Fruit fly (Drosophila melanogaster) whole organism, embryonic: ENCODE results near the gene osk.

ENCODE experiments used
- Ada2b ChIP-seq: fragments of 200-800 bp; sonication (Bioruptor generic); IDR thresholded peaks from 2 replicates; pipeline ENCODE4 v1.3.6; 2022; ENCODE audit warnings: missing biosample characterization, missing genetic modification characterization
- Atf-2 ChIP-seq: fragments of 200-800 bp; sonication (Bioruptor generic); optimal IDR thresholded peaks from 2 replicates; lab custom pipeline; 2016; ENCODE audit warnings: missing biosample characterization, missing genetic modification characterization
- Bteb2 ChIP-seq: fragments of 200-800 bp; sonication (Bioruptor generic); optimal IDR thresholded peaks from 2 replicates; lab custom pipeline; 2016; ENCODE audit warnings: missing biosample characterization, missing genetic modification characterization
- CG11247 ChIP-seq: fragments of 200-800 bp; sonication (Bioruptor generic); IDR thresholded peaks from 2 replicates; pipeline ENCODE4 v1.3.6; 2022; ENCODE audit warnings: missing biosample characterization, missing genetic modification characterization
- CG12155 ChIP-seq: fragments of 200-800 bp; sonication (Bioruptor generic); optimal IDR thresholded peaks from 3 replicates; lab custom pipeline; 2016; ENCODE audit warnings: missing biosample characterization, missing genetic modification characterization
- CG13287 ChIP-seq: fragments of 200-800 bp; sonication (Bioruptor generic); IDR thresholded peaks from 2 replicates; pipeline ENCODE4 v1.3.6; 2022; ENCODE audit warnings: missing biosample characterization, missing genetic modification characterization; ENCODE audit not compliant: partially characterized antibody
- CG1603 ChIP-seq: fragments of 200-800 bp; sonication (Bioruptor generic); optimal IDR thresholded peaks from 2 replicates; lab custom pipeline; 2019; ENCODE audit warnings: missing biosample characterization, mild to moderate bottlenecking, missing genetic modification characterization, moderate library complexity
- CG1647 ChIP-seq: fragments of 200-800 bp; sonication (Bioruptor generic); optimal IDR thresholded peaks from 3 replicates; lab custom pipeline; 2016; ENCODE audit warnings: missing biosample characterization, missing genetic modification characterization
- CG17829 ChIP-seq: fragments of 200-800 bp; optimal IDR thresholded peaks from 2 replicates; lab custom pipeline; 2019; ENCODE audit warnings: missing biosample characterization, mild to moderate bottlenecking, missing genetic modification characterization, moderate library complexity
- CG3065 ChIP-seq: fragments of 200-800 bp; sonication (Bioruptor generic); optimal IDR thresholded peaks from 2 replicates; lab custom pipeline; 2016; ENCODE audit warnings: missing biosample characterization, missing genetic modification characterization
- CG34376 ChIP-seq: fragments of 200-800 bp; sonication (Bioruptor generic); optimal IDR thresholded peaks from 2 replicates; lab custom pipeline; 2018; ENCODE audit warnings: missing biosample characterization, mild to moderate bottlenecking, missing genetic modification characterization
- CG4404 ChIP-seq: fragments of 200-800 bp; sonication (Bioruptor generic); IDR thresholded peaks from 2 replicates; pipeline ENCODE4 v1.3.6; 2022; ENCODE audit warnings: missing biosample characterization, missing genetic modification characterization
- CG5245 ChIP-seq: fragments of 200-800 bp; sonication (Bioruptor generic); optimal IDR thresholded peaks from 3 replicates; lab custom pipeline; 2016; ENCODE audit warnings: missing biosample characterization, missing genetic modification characterization
- CG6272 ChIP-seq: fragments of 200-800 bp; sonication (Bioruptor generic); IDR thresholded peaks from 2 replicates; pipeline ENCODE4 v1.3.6; 2022; ENCODE audit warnings: missing biosample characterization, missing genetic modification characterization
- CG6854 ChIP-seq: fragments of 200-800 bp; sonication (Bioruptor generic); optimal IDR thresholded peaks from 3 replicates; lab custom pipeline; 2017; ENCODE audit warnings: missing biosample characterization, mild to moderate bottlenecking, missing genetic modification characterization
- CG7357 ChIP-seq: fragments of 200-800 bp; sonication (Bioruptor generic); IDR thresholded peaks from 3 replicates; pipeline ENCODE4 v1.3.6; 2022; ENCODE audit warnings: missing biosample characterization, missing genetic modification characterization
- CG7786 ChIP-seq: fragments of 200-800 bp; sonication (Bioruptor generic); optimal IDR thresholded peaks from 2 replicates; lab custom pipeline; 2016; ENCODE audit warnings: missing biosample characterization, missing genetic modification characterization
- CG8281 ChIP-seq: fragments of 200-800 bp; sonication (Bioruptor generic); optimal IDR thresholded peaks from 2 replicates; lab custom pipeline; 2018; ENCODE audit warnings: missing biosample characterization, mild to moderate bottlenecking, missing genetic modification characterization, moderate library complexity
- CG9876 ChIP-seq: fragments of 200-800 bp; sonication (Bioruptor generic); optimal IDR thresholded peaks from 2 replicates; lab custom pipeline; 2016; ENCODE audit warnings: missing biosample characterization, missing genetic modification characterization
- Dip3 ChIP-seq: fragments of 200-800 bp; sonication (Bioruptor generic); optimal IDR thresholded peaks from 3 replicates; lab custom pipeline; 2016; ENCODE audit warnings: missing biosample characterization, missing genetic modification characterization
- Dp ChIP-seq: fragments of 200-800 bp; sonication (Bioruptor generic); optimal IDR thresholded peaks from 2 replicates; lab custom pipeline; 2018; ENCODE audit warnings: missing biosample characterization, mild to moderate bottlenecking, missing genetic modification characterization, moderate library complexity
- Dref ChIP-seq: fragments of 200-800 bp; sonication (Bioruptor generic); IDR thresholded peaks from 2 replicates; pipeline ENCODE4 v1.3.6; 2022; ENCODE audit warnings: missing biosample characterization, missing genetic modification characterization
- HmgD ChIP-seq: fragments of 200-800 bp; sonication (Bioruptor generic); optimal IDR thresholded peaks from 3 replicates; lab custom pipeline; 2016; ENCODE audit warnings: missing biosample characterization, missing genetic modification characterization
- HmgZ ChIP-seq: fragments of 200-800 bp; sonication (Bioruptor generic); optimal IDR thresholded peaks from 2 replicates; lab custom pipeline; 2018; ENCODE audit warnings: missing biosample characterization, mild to moderate bottlenecking, missing genetic modification characterization
- Hmx ChIP-seq: fragments of 200-800 bp; sonication (Bioruptor generic); optimal IDR thresholded peaks from 2 replicates; lab custom pipeline; 2016; ENCODE audit warnings: missing biosample characterization, missing genetic modification characterization
- Jarid2 ChIP-seq: fragments of 200-800 bp; sonication (Bioruptor generic); optimal IDR thresholded peaks from 3 replicates; lab custom pipeline; 2017; ENCODE audit warnings: mild to moderate bottlenecking, missing biosample characterization, missing genetic modification reagents, missing genetic modification characterization
- NC2α ChIP-seq: fragments of 200-800 bp; sonication (Bioruptor generic); optimal IDR thresholded peaks from 2 replicates; lab custom pipeline; 2016; ENCODE audit warnings: missing biosample characterization, missing genetic modification characterization
- NC2β ChIP-seq: fragments of 200-800 bp; sonication (Bioruptor generic); optimal IDR thresholded peaks from 2 replicates; lab custom pipeline; 2016; ENCODE audit warnings: missing biosample characterization, missing genetic modification characterization
- Neu2 ChIP-seq: fragments of 200-800 bp; sonication (Bioruptor generic); optimal IDR thresholded peaks from 3 replicates; lab custom pipeline; 2016; ENCODE audit warnings: missing biosample characterization, missing genetic modification characterization, borderline replicate concordance
- al ChIP-seq: fragments of 200-800 bp; sonication (Bioruptor generic); IDR thresholded peaks from 2 replicates; pipeline ENCODE4 v1.3.6; 2022; ENCODE audit warnings: missing biosample characterization, missing genetic modification characterization
- aop ChIP-seq: fragments of 200-800 bp; sonication (Bioruptor generic); IDR thresholded peaks from 2 replicates; pipeline ENCODE4 v1.3.6; 2022; ENCODE audit warnings: missing biosample characterization, missing genetic modification characterization
- bsh ChIP-seq, 2 experiments: fragments of 200-800 bp; sonication (Bioruptor generic); optimal IDR thresholded peaks; 2 replicates each; lab custom pipeline; 2017 to 2018; ENCODE audit warnings: mild to moderate bottlenecking in 2 of 2, missing biosample characterization in 2 of 2, missing genetic modification characterization in 2 of 2, moderate library complexity in 1 of 2
- chif ChIP-seq, 2 experiments: fragments of 200-800 bp; sonication (Bioruptor generic); optimal IDR thresholded peaks; 3 replicates each; lab custom pipeline; 2016; ENCODE audit warnings: missing biosample characterization in 2 of 2, missing genetic modification characterization in 2 of 2
- chinmo ChIP-seq: fragments of 200-800 bp; sonication (Bioruptor generic); IDR thresholded peaks from 4 replicates; pipeline ENCODE4 v1.3.6; 2022; ENCODE audit warnings: missing biosample characterization, missing genetic modification characterization; ENCODE audit not compliant: partially characterized antibody
- cwo ChIP-seq: fragments of 200-800 bp; sonication (Bioruptor generic); optimal IDR thresholded peaks from 3 replicates; lab custom pipeline; 2017; ENCODE audit warnings: missing biosample characterization, missing genetic modification characterization, mild to moderate bottlenecking, moderate library complexity, missing genetic modification reagents
- da ChIP-seq: fragments of 200-800 bp; sonication (Bioruptor generic); optimal IDR thresholded peaks from 2 replicates; lab custom pipeline; 2016; ENCODE audit warnings: missing biosample characterization, missing genetic modification characterization
- dan ChIP-seq: fragments of 200-800 bp; sonication (Bioruptor generic); IDR thresholded peaks from 2 replicates; pipeline ENCODE4 v1.3.6; 2022; ENCODE audit warnings: missing biosample characterization, missing genetic modification characterization
- dimm ChIP-seq: fragments of 200-800 bp; sonication (Bioruptor generic); IDR thresholded peaks from 2 replicates; pipeline ENCODE4 v1.3.6; 2022; ENCODE audit warnings: missing biosample characterization, missing genetic modification characterization
- dm ChIP-seq: fragments of 200-800 bp; sonication (Bioruptor generic); optimal IDR thresholded peaks from 3 replicates; lab custom pipeline; 2016; ENCODE audit warnings: missing biosample characterization, missing genetic modification characterization
- dysf ChIP-seq: fragments of 200-800 bp; sonication (Bioruptor generic); IDR thresholded peaks from 3 replicates; pipeline ENCODE4 v1.3.6; 2022; ENCODE audit warnings: missing biosample characterization, missing genetic modification characterization
- eyg ChIP-seq: fragments of 200-800 bp; sonication (Bioruptor generic); optimal IDR thresholded peaks from 3 replicates; lab custom pipeline; 2016; ENCODE audit warnings: missing biosample characterization, missing genetic modification characterization
- grau ChIP-seq: fragments of 200-800 bp; optimal IDR thresholded peaks from 3 replicates; lab custom pipeline; 2019; ENCODE audit warnings: missing biosample characterization, mild to moderate bottlenecking, missing genetic modification characterization, moderate library complexity
- her ChIP-seq: fragments of 200-800 bp; sonication (Bioruptor generic); optimal IDR thresholded peaks from 2 replicates; lab custom pipeline; 2016; ENCODE audit warnings: missing biosample characterization, missing genetic modification characterization
- jigr1 ChIP-seq: fragments of 200-800 bp; sonication (Bioruptor generic); IDR thresholded peaks from 3 replicates; pipeline ENCODE4 v1.3.6; 2022; ENCODE audit warnings: missing biosample characterization, missing genetic modification characterization
- lmd ChIP-seq: fragments of 200-800 bp; sonication (Bioruptor generic); IDR thresholded peaks from 2 replicates; pipeline ENCODE4 v1.3.6; 2022; ENCODE audit warnings: missing biosample characterization, missing genetic modification characterization
- mld ChIP-seq: fragments of 200-800 bp; sonication (Bioruptor generic); IDR thresholded peaks from 3 replicates; pipeline ENCODE4 v1.3.6; 2022; ENCODE audit warnings: missing biosample characterization, missing genetic modification characterization; ENCODE audit not compliant: partially characterized antibody
- nau ChIP-seq: fragments of 200-800 bp; sonication (Bioruptor generic); optimal IDR thresholded peaks from 3 replicates; lab custom pipeline; 2017; ENCODE audit warnings: missing biosample characterization, mild to moderate bottlenecking, missing genetic modification characterization, missing genetic modification reagents
- nerfin-2 ChIP-seq: fragments of 200-800 bp; sonication (Bioruptor generic); IDR thresholded peaks from 2 replicates; pipeline ENCODE4 v1.3.6; 2022; ENCODE audit warnings: missing biosample characterization, missing genetic modification characterization; ENCODE audit not compliant: partially characterized antibody
- ranshi ChIP-seq: fragments of 200-800 bp; sonication (Bioruptor generic); IDR thresholded peaks from 2 replicates; pipeline ENCODE4 v1.3.6; 2022; ENCODE audit warnings: missing biosample characterization, missing genetic modification characterization
- tio ChIP-seq: fragments of 200-800 bp; sonication (Bioruptor generic); optimal IDR thresholded peaks from 2 replicates; lab custom pipeline; 2017; ENCODE audit warnings: missing biosample characterization, missing genetic modification characterization, inconsistent platforms
- vfl ChIP-seq: fragments of 200-800 bp; sonication (Bioruptor generic); optimal IDR thresholded peaks from 2 replicates; lab custom pipeline; 2016; ENCODE audit warnings: missing biosample characterization, missing genetic modification characterization
- yki ChIP-seq: fragments of >200 bp; optimal IDR thresholded peaks from 3 replicates; lab custom pipeline; 2018

Gene osk

DNA sequence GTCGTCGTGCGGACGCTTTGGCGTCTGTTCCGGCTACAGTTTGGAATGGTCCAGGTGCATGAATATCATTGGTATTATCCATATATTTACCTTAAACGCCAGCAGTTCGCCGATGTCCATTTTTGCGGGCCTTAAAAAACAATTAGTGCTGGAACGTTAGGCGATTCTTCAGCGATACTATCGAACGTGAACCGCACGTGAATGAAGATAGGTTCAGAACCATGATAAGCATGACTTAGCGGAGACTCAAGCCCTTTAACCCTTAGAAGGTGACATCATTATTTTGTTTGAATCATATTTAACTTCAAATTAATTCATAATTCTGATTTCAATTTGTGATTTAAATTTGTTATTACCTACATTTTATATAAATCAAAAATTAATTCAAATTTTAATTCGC lies 9.9 kb downstream of the osk start, which contains the start of gene CG11964 (continued):
- peak; percentile 70 for TF ChIP-seq Dip3
- TF ChIP-seq CG5245 = peak; percentile 17
- peak; percentile 93 for TF ChIP-seq CG17829 (tag; lab: Kevin White, UChicago)
- peak; percentile 72 for TF ChIP-seq CG1647 (GFP tag; lab: Kevin White, UChicago)
- TF ChIP-seq dan (GFP tag; lab: Robert Waterston, UW) = no peak
- peak; percentile 25 for TF ChIP-seq CG11247
- peak; percentile 39 for TF ChIP-seq NC2β (GFP tag; lab: Kevin White, UChicago)
- TF ChIP-seq dm = peak; percentile 90
- no peak for TF ChIP-seq jigr1
- TF ChIP-seq CG7357 (GFP tag; lab: Robert Waterston, UW) = no peak
- no peak for TF ChIP-seq CG34376 (GFP tag; lab: Kevin White, UChicago)
- peak; percentile 24; the same call in 1 of the 2 replicates for TF ChIP-seq Ada2b (GFP tag; lab: Robert Waterston, UW)
- peak; percentile 71 for TF ChIP-seq CG9876
- TF ChIP-seq ranshi (GFP tag; lab: Robert Waterston, UW) = peak; percentile 54; the same call in 1 of the 2 replicates
- no peak for TF ChIP-seq aop (GFP tag; lab: Robert Waterston, UW)
- no peak for TF ChIP-seq eyg
- no peak for TF ChIP-seq yki (lab: Kevin White, UChicago)
- no peak for TF ChIP-seq dimm
- peak; percentile 64 for TF ChIP-seq grau (tag; lab: Kevin White, UChicago)
- peak; percentile 32 for TF ChIP-seq Neu2 (GFP tag; lab: Kevin White, UChicago)
- no peak for TF ChIP-seq CG8281 (tag; lab: Kevin White, UChicago)
- TF ChIP-seq Bteb2 (GFP tag; lab: Kevin White, UChicago) = no peak
- no peak for TF ChIP-seq Hmx
- peak; percentile 100 for TF ChIP-seq CG13287
- peak; percentile 92 for TF ChIP-seq HmgD (GFP tag; lab: Kevin White, UChicago)
- peak; percentile 99 for TF ChIP-seq chinmo (GFP tag; lab: Robert Waterston, UW)
- TF ChIP-seq vfl (GFP tag; lab: Kevin White, UChicago) = peak; percentile 77
- TF ChIP-seq her (GFP tag; lab: Kevin White, UChicago) = peak; percentile 54
- no peak for TF ChIP-seq Jarid2 (GFP tag; lab: Kevin White, UChicago)
- TF ChIP-seq CG1603 (tag; lab: Kevin White, UChicago) = peak; percentile 92
- TF ChIP-seq HmgZ (tag; lab: Kevin White, UChicago) = peak; percentile 87
- peak; percentile 62 for TF ChIP-seq CG12155 (GFP tag; lab: Kevin White, UChicago)
- peak; percentile 73 for TF ChIP-seq Dp
- TF ChIP-seq dysf (GFP tag; lab: Robert Waterston, UW) = peak; percentile 41; the same call in 1 of the 3 replicates
- TF ChIP-seq CG6854 (GFP tag; lab: Kevin White, UChicago) = no peak
- TF ChIP-seq NC2α (GFP tag; lab: Kevin White, UChicago) = no peak
- no peak for TF ChIP-seq al (GFP tag; lab: Robert Waterston, UW)
- peak; percentile 35; the same call in 1 of the 2 replicates for TF ChIP-seq lmd
- TF ChIP-seq nerfin-2 (GFP tag; lab: Robert Waterston, UW) = peak; percentile 98
- peak; percentile 97 for TF ChIP-seq mld (GFP tag; lab: Robert Waterston, UW)
- no peak for TF ChIP-seq nau
- no peak for TF ChIP-seq CG4404 (GFP tag; lab: Robert Waterston, UW)
- TF ChIP-seq CG3065 (GFP tag; lab: Kevin White, UChicago) = peak; percentile 39
- TF ChIP-seq tio (GFP tag; lab: Kevin White, UChicago) = no peak
- TF ChIP-seq CG6272 (GFP tag; lab: Robert Waterston, UW) = peak; percentile 72
- peak; percentile 32 for TF ChIP-seq Atf-2 (GFP tag; lab: Kevin White, UChicago)
- TF ChIP-seq Dref (GFP tag; lab: Robert Waterston, UW) = peak; percentile 67
- no peak for TF ChIP-seq da
- peak in 1 of 2 experiments; percentile 32 for TF ChIP-seq bsh (GFP tag; optimal IDR thresholded peaks at IDR 0.05; lab: Kevin White, UChicago)
- TF ChIP-seq cwo (GFP tag; lab: Kevin White, UChicago) = peak; percentile 99
- peak; percentile 64 for TF ChIP-seq CG7786 (GFP tag; lab: Kevin White, UChicago)
- TF ChIP-seq chif (GFP tag; optimal IDR thresholded peaks at IDR 0.05; lab: Kevin White, UChicago) = peak; percentile 44 to 55
